Worm (Caenorhabditis elegans) whole organism, mixed stage, embryonic: Measurements from ENCODE around the gene uncp-18.

Experiments
- M03D4.4 ChIP-seq: sonication (generic microtip); optimal IDR thresholded peaks from 2 replicates; lab custom pipeline; 2017; ENCODE audit warnings: mild to moderate bottlenecking, missing genetic modification characterization, missing compliant biosample characterization
- bed-3 ChIP-seq: fragments of 200-800 bp; sonication (Bioruptor generic); optimal IDR thresholded peaks from 3 replicates; lab custom pipeline; 2018; ENCODE audit warnings: mild to moderate bottlenecking, missing genetic modification characterization, moderate library complexity, missing compliant biosample characterization
- blmp-1 ChIP-seq: fragments of 150-350 bp; optimal IDR thresholded peaks from 2 replicates; lab custom pipeline; 2014; ENCODE audit warnings: missing biosample characterization, missing genetic modification characterization
- ceh-39 ChIP-seq: fragments of 150-350 bp; optimal IDR thresholded peaks from 2 replicates; lab custom pipeline; 2014; ENCODE audit warnings: missing biosample characterization, missing genetic modification characterization
- ceh-43 ChIP-seq: fragments of 200-800 bp; sonication (Bioruptor generic); optimal IDR thresholded peaks from 2 replicates; lab custom pipeline; 2018; ENCODE audit warnings: mild to moderate bottlenecking, missing genetic modification characterization, moderate library complexity, missing compliant biosample characterization
- ceh-83 ChIP-seq: fragments of 200-800 bp; sonication (Bioruptor generic); optimal IDR thresholded peaks from 2 replicates; lab custom pipeline; 2018; ENCODE audit warnings: mild to moderate bottlenecking, missing genetic modification characterization, missing compliant biosample characterization
- ces-1 ChIP-seq: fragments of 150-350 bp; optimal IDR thresholded peaks from 2 replicates; lab custom pipeline; 2014; ENCODE audit warnings: missing biosample characterization, missing genetic modification reagents, missing genetic modification characterization
- cnd-1 ChIP-seq: fragments of 200-800 bp; sonication (Bioruptor generic); optimal IDR thresholded peaks from 2 replicates; lab custom pipeline; 2018; ENCODE audit warnings: mild to moderate bottlenecking, missing genetic modification characterization, missing compliant biosample characterization
- drap-1 ChIP-seq: fragments of 200-800 bp; sonication (Bioruptor generic); optimal IDR thresholded peaks from 3 replicates; lab custom pipeline; 2018; ENCODE audit warnings: mild to moderate bottlenecking, missing genetic modification characterization, missing compliant biosample characterization
- elt-1 ChIP-seq: sonication (generic microtip); optimal IDR thresholded peaks from 2 replicates; lab custom pipeline; 2017; ENCODE audit warnings: missing genetic modification characterization, mild to moderate bottlenecking, missing compliant biosample characterization, antibody characterized with exemption, moderate library complexity, borderline replicate concordance; ENCODE audit not compliant: insufficient read depth
- elt-3 ChIP-seq: fragments of 150-350 bp; optimal IDR thresholded peaks from 2 replicates; lab custom pipeline; 2014; ENCODE audit warnings: missing biosample characterization, missing genetic modification characterization
- flh-1 ChIP-seq: fragments of 200-800 bp; sonication (Bioruptor generic); optimal IDR thresholded peaks from 2 replicates; lab custom pipeline; 2018; ENCODE audit warnings: mild to moderate bottlenecking, missing genetic modification characterization, moderate library complexity, missing compliant biosample characterization
- ham-2 ChIP-seq: fragments of 200-800 bp; sonication (Bioruptor generic); optimal IDR thresholded peaks from 2 replicates; lab custom pipeline; 2018; ENCODE audit warnings: mild to moderate bottlenecking, missing genetic modification characterization, missing compliant biosample characterization
- hlh-1 ChIP-seq: fragments of 150-350 bp; optimal IDR thresholded peaks from 2 replicates; lab custom pipeline; 2014; ENCODE audit warnings: missing biosample characterization, missing genetic modification reagents, missing genetic modification characterization
- lin-13 ChIP-seq: fragments of 150-350 bp; optimal IDR thresholded peaks from 2 replicates; lab custom pipeline; 2014; ENCODE audit warnings: missing biosample characterization, missing genetic modification characterization
- lin-32 ChIP-seq: fragments of 200-800 bp; sonication (Bioruptor generic); optimal IDR thresholded peaks from 2 replicates; lab custom pipeline; 2018; ENCODE audit warnings: mild to moderate bottlenecking, missing genetic modification characterization, missing compliant biosample characterization
- lsy-2 ChIP-seq: fragments of 150-350 bp; optimal IDR thresholded peaks from 2 replicates; lab custom pipeline; 2014; ENCODE audit warnings: missing biosample characterization, missing genetic modification characterization
- mab-5 ChIP-seq: fragments of 150-350 bp; optimal IDR thresholded peaks from 2 replicates; lab custom pipeline; 2014; ENCODE audit warnings: missing biosample characterization, missing genetic modification characterization
- mep-1 ChIP-seq: fragments of 150-350 bp; optimal IDR thresholded peaks from 2 replicates; lab custom pipeline; 2017; ENCODE audit warnings: missing biosample characterization, missing genetic modification reagents, missing genetic modification characterization, inconsistent platforms
- mls-2 ChIP-seq: sonication (generic microtip); optimal IDR thresholded peaks from 2 replicates; lab custom pipeline; 2016; ENCODE audit warnings: mild to moderate bottlenecking, missing genetic modification characterization, moderate library complexity, missing compliant biosample characterization
- nhr-12 ChIP-seq: fragments of 150-350 bp; optimal IDR thresholded peaks from 2 replicates; lab custom pipeline; 2014; ENCODE audit warnings: missing biosample characterization, missing genetic modification characterization
- nhr-2 ChIP-seq: fragments of 150-350 bp; optimal IDR thresholded peaks from 2 replicates; lab custom pipeline; 2014; ENCODE audit warnings: missing biosample characterization, missing genetic modification characterization
- nhr-237 ChIP-seq: fragments of 150-350 bp; optimal IDR thresholded peaks from 2 replicates; lab custom pipeline; 2014; ENCODE audit warnings: missing biosample characterization, missing genetic modification characterization
- nhr-28 ChIP-seq: fragments of 150-350 bp; optimal IDR thresholded peaks from 2 replicates; lab custom pipeline; 2014; ENCODE audit warnings: missing biosample characterization, missing genetic modification characterization
- nhr-76 ChIP-seq: sonication (generic microtip); optimal IDR thresholded peaks from 2 replicates; lab custom pipeline; 2017; ENCODE audit warnings: missing biosample characterization, missing genetic modification characterization
- pha-4 ChIP-seq: fragments of 150-350 bp; optimal IDR thresholded peaks from 2 replicates; lab custom pipeline; 2018; ENCODE audit warnings: missing biosample characterization, missing genetic modification reagents, missing genetic modification characterization
- sem-2 ChIP-seq: fragments of 200-800 bp; sonication (Bioruptor generic); optimal IDR thresholded peaks from 2 replicates; lab custom pipeline; 2018; ENCODE audit warnings: mild to moderate bottlenecking, missing genetic modification characterization, missing compliant biosample characterization
- snpc-4 ChIP-seq: fragments of 150-350 bp; optimal IDR thresholded peaks from 2 replicates; lab custom pipeline; 2014; ENCODE audit warnings: missing biosample characterization, missing genetic modification characterization
- sptf-1 ChIP-seq: sonication (generic microtip); optimal IDR thresholded peaks from 2 replicates; lab custom pipeline; 2017; ENCODE audit warnings: mild to moderate bottlenecking, missing genetic modification characterization, moderate library complexity, missing compliant biosample characterization
- tbx-8 ChIP-seq: fragments of 200-800 bp; sonication (Bioruptor generic); optimal IDR thresholded peaks from 2 replicates; lab custom pipeline; 2018; ENCODE audit warnings: mild to moderate bottlenecking, missing genetic modification characterization, moderate library complexity, missing compliant biosample characterization
- unc-120 ChIP-seq: sonication (generic microtip); optimal IDR thresholded peaks from 2 replicates; lab custom pipeline; 2017; ENCODE audit warnings: missing genetic modification characterization, missing compliant biosample characterization; ENCODE audit not compliant: poor library complexity, severe bottlenecking
- unc-39 ChIP-seq: fragments of 150-350 bp; optimal IDR thresholded peaks from 2 replicates; lab custom pipeline; 2014; ENCODE audit warnings: missing biosample characterization, missing genetic modification characterization
- unc-62 ChIP-seq: fragments of 150-350 bp; optimal IDR thresholded peaks from 2 replicates; lab custom pipeline; 2014; ENCODE audit warnings: missing biosample characterization, missing genetic modification reagents, missing genetic modification characterization
- zip-8 ChIP-seq: fragments of 150-350 bp; optimal IDR thresholded peaks from 2 replicates; lab custom pipeline; 2014; ENCODE audit warnings: missing biosample characterization, missing genetic modification characterization
- ztf-11 ChIP-seq: fragments of 150-350 bp; optimal IDR thresholded peaks from 2 replicates; lab custom pipeline; 2014; ENCODE audit warnings: missing biosample characterization, missing genetic modification characterization

uncp-18 gene

DNA sequence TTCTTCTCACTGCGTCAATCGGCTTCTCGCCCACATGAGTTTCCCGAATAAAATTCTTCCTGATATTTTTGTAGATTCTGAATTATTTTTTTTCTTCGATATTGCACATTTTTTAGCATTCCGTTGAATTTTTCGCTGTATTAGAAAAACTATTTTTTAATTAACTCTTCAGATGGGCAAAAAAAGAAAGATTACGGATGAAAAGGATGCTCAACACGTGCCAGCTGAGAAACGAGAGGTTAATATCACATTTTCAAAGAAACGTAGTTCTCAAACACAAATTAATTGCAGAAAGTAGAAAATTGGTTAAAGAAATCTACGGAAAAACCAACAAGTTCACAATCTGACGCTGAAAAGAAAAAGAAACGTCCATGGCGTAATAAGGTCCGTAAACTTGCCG, 6.0 kb downstream of the uncp-18 start, which contains the start of gene rrp-8:
Gene rrp-8, plus strand, starts transcription at position 173 of the 400 bp plus-strand sequence.
- TF ChIP-seq ces-1 (GFP tag; lab: Kevin White, UChicago): no peak
- TF ChIP-seq hlh-1 (tag; lab: Kevin White, UChicago): no peak
- TF ChIP-seq nhr-237: no peak
- no peak for TF ChIP-seq lin-13 (tag; lab: Kevin White, UChicago)

DNA sequence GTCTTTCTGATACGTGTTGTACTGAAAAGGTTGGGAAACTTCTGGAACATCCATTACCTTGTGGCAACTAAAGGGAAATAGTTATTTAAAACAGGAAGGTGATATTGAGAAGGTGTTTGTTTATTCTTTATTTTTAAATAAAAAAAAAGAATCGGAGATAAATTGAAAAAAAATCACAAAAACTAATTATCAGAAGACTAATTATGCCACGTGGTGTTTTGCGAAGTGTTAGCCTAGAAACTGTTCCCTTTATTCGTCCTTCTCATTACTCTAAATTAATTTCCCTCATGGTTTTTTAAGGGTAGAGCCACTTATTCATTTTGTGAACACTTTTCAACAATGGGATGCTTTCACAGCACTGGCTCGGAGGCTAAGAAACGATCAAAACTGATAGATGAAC, 11.0 kb downstream of the uncp-18 start, which contains the start of gene gpa-4:
Gene gpa-4, plus strand, starts transcription at position 301 of the 400 bp plus-strand sequence.
- TF ChIP-seq unc-120 (tag; lab: Kevin White, UChicago): no peak
- TF ChIP-seq nhr-2 (tag; lab: Kevin White, UChicago): no peak
- no peak for TF ChIP-seq hlh-1 (tag; lab: Kevin White, UChicago)
- TF ChIP-seq tbx-8 (GFP tag; lab: Kevin White, UChicago): no peak
- no peak for TF ChIP-seq pha-4
- TF ChIP-seq ceh-43 (GFP tag; lab: Kevin White, UChicago): no peak
- TF ChIP-seq ces-1 (GFP tag; lab: Kevin White, UChicago): no peak
- TF ChIP-seq bed-3: no peak
- TF ChIP-seq snpc-4: no peak
- no peak for TF ChIP-seq nhr-76 (tag; lab: Kevin White, UChicago)
- no peak for TF ChIP-seq mab-5
- TF ChIP-seq elt-1 (tag; lab: Kevin White, UChicago): no peak
- TF ChIP-seq, all 35 proteins: peak for 0

DNA sequence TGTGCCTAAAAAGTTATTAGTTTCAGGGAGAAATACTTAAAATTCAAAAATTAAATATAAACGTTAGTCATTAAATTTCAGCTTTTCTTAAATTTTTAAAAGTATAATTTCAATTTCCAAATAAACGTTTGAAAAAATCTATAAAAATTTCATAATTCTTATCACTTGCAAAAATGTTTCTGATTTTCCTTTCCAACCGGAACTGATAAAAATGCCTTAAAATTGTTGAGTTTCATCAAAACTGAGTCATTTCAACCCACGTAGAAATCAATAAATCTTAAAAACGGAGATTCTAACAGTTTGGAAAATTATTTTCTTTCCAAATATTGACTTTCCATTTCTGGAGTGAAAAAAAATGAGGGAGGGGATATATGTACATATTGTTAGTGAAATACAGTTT, 18.5 kb downstream of the uncp-18 start:
- TF ChIP-seq pha-4: no peak
- TF ChIP-seq nhr-12 (tag; lab: Kevin White, UChicago): no peak
- no peak for TF ChIP-seq ztf-11
- TF ChIP-seq bed-3: no peak
- no peak for TF ChIP-seq ceh-43 (GFP tag; lab: Kevin White, UChicago)
- no peak for TF ChIP-seq nhr-2 (tag; lab: Kevin White, UChicago)

DNA sequence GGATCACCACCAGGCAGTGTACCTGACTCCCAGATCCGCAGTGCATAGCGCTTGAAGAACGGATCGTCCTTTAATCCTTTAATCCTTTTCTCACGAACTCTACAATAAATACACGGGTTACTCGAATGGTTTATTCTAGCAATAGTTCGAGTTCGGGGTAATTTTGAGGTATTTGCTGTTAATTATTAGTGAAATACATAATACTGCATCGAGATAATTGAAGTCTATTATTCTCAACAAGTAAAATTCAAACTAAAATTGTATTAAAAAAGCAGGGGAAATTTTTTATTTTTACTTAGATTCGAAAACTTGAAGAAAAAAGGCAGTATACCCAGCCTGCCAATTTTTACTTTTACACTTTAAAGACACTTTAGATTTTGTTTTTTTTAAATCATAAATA, 19.6 kb downstream of the uncp-18 start, which contains the start of gene kgb-1:
Gene kgb-1, minus strand, starts transcription at position 101 of the 400 bp plus-strand sequence.
- no peak for TF ChIP-seq sem-2
- no peak for TF ChIP-seq sptf-1 (tag; lab: Kevin White, UChicago)

DNA sequence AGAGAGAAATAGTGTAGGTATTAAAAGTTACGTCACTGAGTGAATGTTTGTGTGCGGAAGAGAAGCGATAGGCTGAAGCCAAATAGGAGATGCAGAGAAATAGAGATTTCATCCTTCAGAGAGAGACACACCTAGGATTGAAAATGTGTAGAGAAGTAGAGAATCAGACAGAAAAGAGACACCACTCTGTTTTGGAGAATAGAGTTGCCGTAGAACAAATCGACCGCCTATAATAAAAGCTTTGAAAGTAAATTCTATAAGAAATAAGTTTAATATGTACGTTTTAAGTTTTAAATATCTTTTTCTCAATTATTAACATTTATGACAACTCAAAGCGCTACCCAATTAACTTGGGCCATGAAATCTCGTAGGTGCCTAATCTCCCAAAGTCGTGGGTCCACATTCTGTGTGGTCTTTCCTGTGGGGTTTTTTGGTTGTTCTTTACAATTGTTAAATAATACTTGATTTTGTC, 20.1 kb downstream of the uncp-18 start, which contains the start of gene T07A9.12:
Gene T07A9.12, plus strand, starts transcription at position 448 of the 472 bp plus-strand sequence.
- TF ChIP-seq elt-3 (tag; lab: Kevin White, UChicago): no peak
- peak; percentile 71 for TF ChIP-seq unc-120 (tag; lab: Kevin White, UChicago)
- no peak for TF ChIP-seq sem-2
- TF ChIP-seq nhr-2 (tag; lab: Kevin White, UChicago): peak; percentile 41
- no peak for TF ChIP-seq nhr-76 (tag; lab: Kevin White, UChicago)
- no peak for TF ChIP-seq nhr-12 (tag; lab: Kevin White, UChicago)
- TF ChIP-seq blmp-1: no peak
- TF ChIP-seq elt-1 (tag; lab: Kevin White, UChicago): no peak
- no peak for TF ChIP-seq cnd-1 (tag; lab: Kevin White, UChicago)
- peak; percentile 43 for TF ChIP-seq ces-1 (GFP tag; lab: Kevin White, UChicago)
- TF ChIP-seq lin-13 (tag; lab: Kevin White, UChicago): no peak
- peak; percentile 34 for TF ChIP-seq lsy-2 (tag; lab: Kevin White, UChicago)
- no peak for TF ChIP-seq ceh-83 (GFP tag; lab: Kevin White, UChicago)
- no peak for TF ChIP-seq hlh-1 (tag; lab: Kevin White, UChicago)
- TF ChIP-seq pha-4: peak; percentile 74
- no peak for TF ChIP-seq snpc-4
- no peak for TF ChIP-seq drap-1 (GFP tag; lab: Kevin White, UChicago)
- no peak for TF ChIP-seq tbx-8 (GFP tag; lab: Kevin White, UChicago)
- TF ChIP-seq ztf-11: no peak
- peak; percentile 46 for TF ChIP-seq mep-1 (tag; lab: Kevin White, UChicago)
- no peak for TF ChIP-seq unc-39 (tag; lab: Kevin White, UChicago)
- TF ChIP-seq lin-32 (GFP tag; lab: Kevin White, UChicago): no peak
- TF ChIP-seq ceh-39 (tag; lab: Kevin White, UChicago): no peak
- TF ChIP-seq ham-2 (GFP tag; lab: Kevin White, UChicago): peak; percentile 84
- TF ChIP-seq mls-2: peak; percentile 9
- peak; percentile 63 for TF ChIP-seq nhr-237
- peak; percentile 54 for TF ChIP-seq unc-62 (GFP tag; lab: Kevin White, UChicago)
- peak; percentile 26 for TF ChIP-seq zip-8
- TF ChIP-seq mab-5: no peak
- TF ChIP-seq nhr-28 (tag; lab: Kevin White, UChicago): no peak
- peak; percentile 28 for TF ChIP-seq M03D4.4 (tag; lab: Kevin White, UChicago)
- no peak for TF ChIP-seq flh-1 (GFP tag; lab: Kevin White, UChicago)
- no peak for TF ChIP-seq ceh-43 (GFP tag; lab: Kevin White, UChicago)
- no peak for TF ChIP-seq bed-3
- TF ChIP-seq sptf-1 (tag; lab: Kevin White, UChicago): peak; percentile 63
